Worm (Caenorhabditis elegans) whole organism, late embryonic: ENCODE results near the gene cyp-43A1.

ENCODE experiments used
- C08G9.2 ChIP-seq: sonication (generic microtip); optimal IDR thresholded peaks from 2 replicates; lab custom pipeline; 2016; ENCODE audit warnings: mild to moderate bottlenecking, missing genetic modification characterization, moderate library complexity, missing compliant biosample characterization
- C38D4.7 ChIP-seq: fragments of 200-800 bp; sonication (Bioruptor generic); optimal IDR thresholded peaks from 2 replicates; lab custom pipeline; 2018; ENCODE audit warnings: mild to moderate bottlenecking, missing genetic modification characterization, moderate library complexity, missing compliant biosample characterization
- F13H6.1 ChIP-seq: sonication (generic microtip); optimal IDR thresholded peaks from 2 replicates; lab custom pipeline; 2016; ENCODE audit warnings: missing genetic modification characterization, missing compliant biosample characterization
- ahr-1 ChIP-seq: sonication (generic microtip); optimal IDR thresholded peaks from 2 replicates; lab custom pipeline; 2016; ENCODE audit warnings: missing genetic modification characterization, missing compliant biosample characterization
- ama-1 ChIP-seq: fragments of 150-350 bp; optimal IDR thresholded peaks from 2 replicates; lab custom pipeline; 2014
- ceh-14 ChIP-seq: sonication (generic microtip); optimal IDR thresholded peaks from 2 replicates; lab custom pipeline; 2016; ENCODE audit warnings: missing genotype, missing genetic modification characterization, missing compliant biosample characterization
- ceh-18 ChIP-seq: sonication (generic microtip); optimal IDR thresholded peaks from 2 replicates; lab custom pipeline; 2016; ENCODE audit warnings: missing genetic modification characterization, missing compliant biosample characterization
- ceh-2 ChIP-seq: sonication (generic microtip); optimal IDR thresholded peaks from 2 replicates; lab custom pipeline; 2016; ENCODE audit warnings: missing genotype, missing genetic modification characterization, missing compliant biosample characterization
- ceh-24 ChIP-seq: sonication (generic microtip); optimal IDR thresholded peaks from 2 replicates; lab custom pipeline; 2016; ENCODE audit warnings: mild to moderate bottlenecking, missing genetic modification characterization, missing compliant biosample characterization
- ceh-30 ChIP-seq: fragments of 150-350 bp; optimal IDR thresholded peaks from 2 replicates; lab custom pipeline; 2014; ENCODE audit warnings: missing biosample characterization, missing genetic modification characterization
- ceh-31 ChIP-seq: sonication (generic microtip); optimal IDR thresholded peaks from 2 replicates; lab custom pipeline; 2016; ENCODE audit warnings: missing genetic modification characterization, missing compliant biosample characterization
- ceh-45 ChIP-seq: fragments of 200-800 bp; sonication (Bioruptor generic); IDR thresholded peaks from 2 replicates; pipeline ENCODE4 v1.3.6; 2022; ENCODE audit warnings: missing genetic modification reagents, missing genetic modification characterization, missing compliant biosample characterization
- ceh-9 ChIP-seq: sonication (generic microtip); optimal IDR thresholded peaks from 2 replicates; lab custom pipeline; 2016; ENCODE audit warnings: mild to moderate bottlenecking, missing genetic modification characterization, inconsistent platforms, missing compliant biosample characterization
- che-1 ChIP-seq: sonication (generic microtip); optimal IDR thresholded peaks from 2 replicates; lab custom pipeline; 2016; ENCODE audit warnings: mild to moderate bottlenecking, missing genetic modification characterization, missing compliant biosample characterization
- dmd-4 ChIP-seq: sonication (generic microtip); optimal IDR thresholded peaks from 2 replicates; lab custom pipeline; 2016; ENCODE audit warnings: borderline replicate concordance, missing genetic modification characterization, missing compliant biosample characterization
- elt-2 ChIP-seq: sonication (generic microtip); optimal IDR thresholded peaks from 2 replicates; lab custom pipeline; 2016; ENCODE audit warnings: missing genetic modification reagents, missing genetic modification characterization, missing compliant biosample characterization
- elt-4 ChIP-seq: sonication (generic microtip); optimal IDR thresholded peaks from 2 replicates; lab custom pipeline; 2016; ENCODE audit warnings: missing genetic modification characterization, missing compliant biosample characterization
- eyg-1 ChIP-seq: sonication (generic microtip); optimal IDR thresholded peaks from 2 replicates; lab custom pipeline; 2016; ENCODE audit warnings: missing genotype, missing genetic modification characterization, missing compliant biosample characterization
- fax-1 ChIP-seq: sonication (generic microtip); optimal IDR thresholded peaks from 2 replicates; lab custom pipeline; 2016; ENCODE audit warnings: missing genotype, missing genetic modification characterization, missing compliant biosample characterization
- gmeb-2 ChIP-seq: sonication (generic microtip); optimal IDR thresholded peaks from 2 replicates; lab custom pipeline; 2016; ENCODE audit warnings: missing genetic modification characterization, inconsistent platforms, missing compliant biosample characterization
- hlh-30 ChIP-seq: sonication (generic microtip); optimal IDR thresholded peaks from 2 replicates; lab custom pipeline; 2017; ENCODE audit warnings: antibody characterized with exemption, missing genetic modification characterization, missing compliant biosample characterization; ENCODE audit not compliant: insufficient read depth
- hlh-6 ChIP-seq: sonication (generic microtip); optimal IDR thresholded peaks from 2 replicates; lab custom pipeline; 2016; ENCODE audit warnings: missing genotype, missing genetic modification characterization, missing compliant biosample characterization
- madf-2 ChIP-seq: sonication (generic microtip); optimal IDR thresholded peaks from 2 replicates; lab custom pipeline; 2017; ENCODE audit warnings: missing genetic modification characterization, missing compliant biosample characterization
- nhr-11 ChIP-seq: fragments of 150-350 bp; optimal IDR thresholded peaks from 2 replicates; lab custom pipeline; 2014; ENCODE audit warnings: missing biosample characterization, missing genetic modification characterization
- nhr-232 ChIP-seq: sonication (generic microtip); optimal IDR thresholded peaks from 2 replicates; lab custom pipeline; 2016; ENCODE audit warnings: missing genetic modification characterization, missing compliant biosample characterization
- odd-2 ChIP-seq: sonication (generic microtip); optimal IDR thresholded peaks from 2 replicates; lab custom pipeline; 2017; ENCODE audit warnings: antibody characterized with exemption, mild to moderate bottlenecking, missing genetic modification characterization, missing compliant biosample characterization
- pag-3 ChIP-seq: sonication (generic microtip); optimal IDR thresholded peaks from 2 replicates; lab custom pipeline; 2016; ENCODE audit warnings: missing compliant biosample characterization, missing genetic modification characterization, borderline replicate concordance
- pax-1 ChIP-seq: fragments of 150-350 bp; optimal IDR thresholded peaks from 2 replicates; lab custom pipeline; 2014; ENCODE audit warnings: missing biosample characterization, missing genetic modification characterization
- pha-2 ChIP-seq: sonication (generic microtip); optimal IDR thresholded peaks from 2 replicates; lab custom pipeline; 2017; ENCODE audit warnings: mild to moderate bottlenecking, missing genetic modification characterization, missing compliant biosample characterization
- pha-4 ChIP-seq: fragments of 150-350 bp; optimal IDR thresholded peaks from 2 replicates; lab custom pipeline; 2018; ENCODE audit warnings: missing biosample characterization, missing genetic modification reagents, missing genetic modification characterization
- pqm-1 ChIP-seq: sonication (generic microtip); optimal IDR thresholded peaks from 2 replicates; lab custom pipeline; 2016; ENCODE audit warnings: missing genetic modification characterization, missing compliant biosample characterization
- pros-1 ChIP-seq: fragments of 150-350 bp; optimal IDR thresholded peaks from 2 replicates; lab custom pipeline; 2014; ENCODE audit warnings: missing biosample characterization, missing genetic modification reagents, missing genetic modification characterization
- ref-2 ChIP-seq: sonication (generic microtip); optimal IDR thresholded peaks from 2 replicates; lab custom pipeline; 2016; ENCODE audit warnings: missing genetic modification characterization, missing compliant biosample characterization
- rnt-1 ChIP-seq: sonication (generic microtip); optimal IDR thresholded peaks from 2 replicates; lab custom pipeline; 2016; ENCODE audit warnings: missing genetic modification characterization, missing compliant biosample characterization
- sox-2 ChIP-seq: fragments of 200-800 bp; sonication (Bioruptor generic); IDR thresholded peaks from 2 replicates; pipeline ENCODE4 v1.3.6; 2022; ENCODE audit warnings: missing genetic modification reagents, missing genetic modification characterization, missing compliant biosample characterization
- sox-4 ChIP-seq: sonication (generic microtip); optimal IDR thresholded peaks from 2 replicates; lab custom pipeline; 2017; ENCODE audit warnings: mild to moderate bottlenecking, missing genetic modification characterization, inconsistent platforms, missing compliant biosample characterization
- syd-9 ChIP-seq: sonication (generic microtip); optimal IDR thresholded peaks from 2 replicates; lab custom pipeline; 2016; ENCODE audit warnings: mild to moderate bottlenecking, missing genetic modification characterization, moderate library complexity, missing compliant biosample characterization
- tbx-2 ChIP-seq: sonication (generic microtip); optimal IDR thresholded peaks from 2 replicates; lab custom pipeline; 2016; ENCODE audit warnings: missing genetic modification characterization, missing compliant biosample characterization
- unc-3 ChIP-seq, 2 experiments: fragments of 200-800 bp in 1 of 2; sonication (Bioruptor generic) in 1 of 2; sonication (generic microtip) in 1 of 2; conservative IDR thresholded peaks in 1 of 2; optimal IDR thresholded peaks in 1 of 2; 2 replicates each; pipeline versions ENCODE4 v1.3.6 to Lab custom; 2016 to 2022; ENCODE audit warnings: missing compliant biosample characterization in 2 of 2, missing genetic modification characterization in 2 of 2, missing genetic modification reagents in 1 of 2
- unc-42 ChIP-seq: sonication (generic microtip); optimal IDR thresholded peaks from 2 replicates; lab custom pipeline; 2016; ENCODE audit warnings: missing genotype, missing genetic modification characterization, missing compliant biosample characterization
- unc-86 ChIP-seq: sonication (generic microtip); optimal IDR thresholded peaks from 2 replicates; lab custom pipeline; 2016; ENCODE audit warnings: missing genetic modification characterization, missing compliant biosample characterization
- zip-5 ChIP-seq: sonication (generic microtip); optimal IDR thresholded peaks from 2 replicates; lab custom pipeline; 2016; ENCODE audit warnings: missing genetic modification characterization, missing compliant biosample characterization
- ztf-16 ChIP-seq: sonication (generic microtip); optimal IDR thresholded peaks from 2 replicates; lab custom pipeline; 2017; ENCODE audit warnings: missing genetic modification characterization, missing compliant biosample characterization

The cyp-43A1 gene

ce11 chrX:5720929-5721328, 6.6 kb downstream of the cyp-43A1 start:
- TF ChIP-seq ceh-31 (tag; lab: Kevin White, UChicago) (no peak), ceh-45 (GFP tag; lab: Robert Waterston, UW) (no peak), pqm-1 (tag; lab: Kevin White, UChicago) (no peak), fax-1 (tag; lab: Kevin White, UChicago) (no peak), ceh-2 (tag; lab: Kevin White, UChicago) (no peak), unc-3 (GFP tag; conservative IDR thresholded peaks at IDR 0.05; lab: Robert Waterston, UW) (no peak), unc-3 (tag; optimal IDR thresholded peaks at IDR 0.05; lab: Kevin White, UChicago) (no peak), ama-1 (lab: Kevin White, UChicago) (no peak), pha-2 (tag; lab: Kevin White, UChicago) (no peak), nhr-232 (tag; lab: Kevin White, UChicago) (no peak), hlh-30 (no peak), ahr-1 (tag; lab: Kevin White, UChicago) (no peak), ceh-24 (tag; lab: Kevin White, UChicago) (no peak), pax-1 (tag; lab: Kevin White, UChicago) (no peak), pag-3 (tag; lab: Kevin White, UChicago) (no peak), ref-2 (no peak), elt-2 (tag; lab: Kevin White, UChicago) (no peak), madf-2 (tag; lab: Kevin White, UChicago) (no peak)
- TF ChIP-seq, all 69 proteins: peak for 0

DNA sequence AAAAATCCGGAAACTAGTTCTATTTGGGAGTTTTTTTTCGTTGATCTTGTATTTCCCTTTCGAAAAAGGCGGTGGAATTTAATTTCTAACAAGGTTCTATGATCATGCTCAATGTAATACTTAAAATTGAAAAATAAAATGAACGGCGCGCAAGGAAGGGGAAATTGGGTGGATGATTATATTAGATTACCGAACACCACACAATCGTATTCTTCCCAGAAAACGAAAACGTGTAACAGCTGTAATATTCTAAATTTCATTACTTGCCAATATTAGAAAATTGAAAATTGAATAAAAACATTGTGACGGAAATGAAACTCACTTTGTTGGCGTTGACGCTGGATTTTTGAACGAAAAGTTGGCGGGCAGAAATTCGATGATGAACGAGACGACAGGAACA, 9.4 kb downstream of the cyp-43A1 start:
- TF ChIP-seq unc-3 (GFP tag; conservative IDR thresholded peaks at IDR 0.05; lab: Robert Waterston, UW) = no peak
- TF ChIP-seq unc-3 (tag; optimal IDR thresholded peaks at IDR 0.05; lab: Kevin White, UChicago) = no peak
- peak; percentile 76 for TF ChIP-seq unc-42
- TF ChIP-seq C38D4.7 (GFP tag; lab: Kevin White, UChicago) = no peak

ce11 chrX:5724544-5724943, 10.2 kb downstream of the cyp-43A1 start:
- TF ChIP-seq pros-1 (tag; lab: Kevin White, UChicago) (no peak), ceh-31 (tag; lab: Kevin White, UChicago) (peak; percentile 40), unc-42 (peak; percentile 93)

- TF ChIP-seq ztf-16 (tag; lab: Kevin White, UChicago) (no peak), tbx-2 (no peak), eyg-1 (tag; lab: Kevin White, UChicago) (no peak), ceh-18 (tag; lab: Kevin White, UChicago) (no peak), syd-9 (tag; lab: Kevin White, UChicago) (no peak), dmd-4 (tag; lab: Kevin White, UChicago) (no peak), F13H6.1 (tag; lab: Kevin White, UChicago) (no peak), madf-2 (tag; lab: Kevin White, UChicago) (no peak), sox-4 (tag; lab: Kevin White, UChicago) (no peak), ceh-14 (tag; lab: Kevin White, UChicago) (no peak), nhr-11 (tag; lab: Kevin White, UChicago) (no peak), gmeb-2 (tag; lab: Kevin White, UChicago) (no peak), ahr-1 (tag; lab: Kevin White, UChicago) (no peak)
These were observed 11.8 kb downstream of the cyp-43A1 start for ce11 chrX:5726160-5726559.

ce11 chrX:5728956-5729467, 14.7 kb downstream of the cyp-43A1 start:
- no peak for TF ChIP-seq ceh-9 (tag; lab: Kevin White, UChicago)
- TF ChIP-seq tbx-2 = peak; percentile 72
- TF ChIP-seq ceh-45 (GFP tag; lab: Robert Waterston, UW) = no peak
- TF ChIP-seq nhr-11 (tag; lab: Kevin White, UChicago) = no peak
- no peak for TF ChIP-seq odd-2 (tag; lab: Kevin White, UChicago)
- peak; percentile 16 for TF ChIP-seq pqm-1 (tag; lab: Kevin White, UChicago)
- TF ChIP-seq C08G9.2 = peak; percentile 61
- TF ChIP-seq elt-4 (tag; lab: Kevin White, UChicago) = no peak
- no peak for TF ChIP-seq zip-5 (tag; lab: Kevin White, UChicago)
- TF ChIP-seq ceh-14 (tag; lab: Kevin White, UChicago) = peak; percentile 79
- peak; percentile 4 for TF ChIP-seq rnt-1 (tag; lab: Kevin White, UChicago)
- peak; percentile 36 for TF ChIP-seq unc-86
- TF ChIP-seq C38D4.7 (GFP tag; lab: Kevin White, UChicago) = peak; percentile 11
- no peak for TF ChIP-seq pha-4 (tag; lab: Kevin White, UChicago)
- TF ChIP-seq ceh-2 (tag; lab: Kevin White, UChicago) = peak; percentile 32
- no peak for TF ChIP-seq ceh-30
- no peak for TF ChIP-seq sox-2 (GFP tag; lab: Robert Waterston, UW)
- no peak for TF ChIP-seq hlh-30
- no peak for TF ChIP-seq ahr-1 (tag; lab: Kevin White, UChicago)
- no peak for TF ChIP-seq che-1 (tag; lab: Kevin White, UChicago)
- TF ChIP-seq hlh-6 (tag; lab: Kevin White, UChicago) = peak; percentile 30
- peak; percentile 50 for TF ChIP-seq ref-2
